Fruit fly (Drosophila melanogaster) Kc167 (cell line): ENCODE data around the gene CG12992.

ENCODE experiments used
- Myc ChIP-seq: fragments of >200 bp; optimal IDR thresholded peaks from 2 replicates; lab custom pipeline; 2017; ENCODE audit warnings: missing external identifiers
- Sin3A ChIP-seq: fragments of >200 bp; optimal IDR thresholded peaks from 2 replicates; lab custom pipeline; 2018; ENCODE audit warnings: missing external identifiers
- h ChIP-seq: fragments of >200 bp; optimal IDR thresholded peaks from 3 replicates; lab custom pipeline; 2018; ENCODE audit warnings: missing external identifiers
- insv ChIP-seq: fragments of >200 bp; optimal IDR thresholded peaks from 3 replicates; lab custom pipeline; 2018; ENCODE audit warnings: missing external identifiers
- psq ChIP-seq: fragments of >200 bp; optimal IDR thresholded peaks from 2 replicates; lab custom pipeline; 2017; ENCODE audit warnings: missing external identifiers
- ttk ChIP-seq: sonication (Bioruptor generic); optimal IDR thresholded peaks from 2 replicates; lab custom pipeline; 2017; ENCODE audit warnings: missing external identifiers

The CG12992 gene

dm6 chrX:17566128-17566527, 22.5 kb upstream of the CG12992 start:
- no peak for TF ChIP-seq ttk (lab: Kevin White, UChicago)
- no peak for TF ChIP-seq psq (lab: Kevin White, UChicago)
- TF ChIP-seq insv (lab: Kevin White, UChicago), result no peak
- TF ChIP-seq Myc (lab: Kevin White, UChicago), result no peak
- no peak for TF ChIP-seq h (lab: Kevin White, UChicago)
- TF ChIP-seq Sin3A (lab: Kevin White, UChicago), result no peak

- TF ChIP-seq Myc (lab: Kevin White, UChicago), result no peak
- no peak for TF ChIP-seq ttk (lab: Kevin White, UChicago)
- no peak for TF ChIP-seq psq (lab: Kevin White, UChicago)
- no peak for TF ChIP-seq Sin3A (lab: Kevin White, UChicago)
- no peak for TF ChIP-seq h (lab: Kevin White, UChicago)
- no peak for TF ChIP-seq insv (lab: Kevin White, UChicago)
These were observed 19.5 kb upstream of the CG12992 start, which contains the start of gene ppk23 for dm6 chrX:17569128-17569527. Gene ppk23, minus strand, starts transcription at chrX:17569228.

dm6 chrX:17570912-17571609, 17.6 kb upstream of the CG12992 start:
- TF ChIP-seq Sin3A (lab: Kevin White, UChicago) (no peak), ttk (lab: Kevin White, UChicago) (no peak), Myc (lab: Kevin White, UChicago) (no peak), psq (lab: Kevin White, UChicago) (no peak), insv (lab: Kevin White, UChicago) (no peak), h (lab: Kevin White, UChicago) (no peak)

- TF ChIP-seq h (lab: Kevin White, UChicago), result no peak
- TF ChIP-seq insv (lab: Kevin White, UChicago), result no peak
- no peak for TF ChIP-seq Sin3A (lab: Kevin White, UChicago)
- no peak for TF ChIP-seq psq (lab: Kevin White, UChicago)
- TF ChIP-seq Myc (lab: Kevin White, UChicago), result no peak
- TF ChIP-seq ttk (lab: Kevin White, UChicago), result no peak
These were observed 12.8 kb upstream of the CG12992 start for dm6 chrX:17575846-17576245.

dm6 chrX:17576606-17577005, 12.1 kb upstream of the CG12992 start:
- TF ChIP-seq h (lab: Kevin White, UChicago) (no peak), Myc (lab: Kevin White, UChicago) (no peak), Sin3A (lab: Kevin White, UChicago) (no peak), psq (lab: Kevin White, UChicago) (no peak), insv (lab: Kevin White, UChicago) (no peak)

- no peak for TF ChIP-seq h (lab: Kevin White, UChicago)
These were observed 11.3 kb upstream of the CG12992 start for dm6 chrX:17577356-17577755.

- TF ChIP-seq ttk (lab: Kevin White, UChicago) (no peak), insv (lab: Kevin White, UChicago) (no peak), Myc (lab: Kevin White, UChicago) (no peak), h (lab: Kevin White, UChicago) (no peak)
These were observed 10.5 kb upstream of the CG12992 start for dm6 chrX:17578124-17578523.

dm6 chrX:17578869-17579781, 9.5 kb upstream of the CG12992 start, which contains the start of gene Ankle2:
Gene Ankle2, minus strand, starts transcription at chrX:17579229.
- TF ChIP-seq Sin3A (lab: Kevin White, UChicago), result peak; percentile 72
- TF ChIP-seq ttk (lab: Kevin White, UChicago), result no peak

dm6 chrX:17579782-17580451, 8.7 kb upstream of the CG12992 start, which contains the start of gene CG12991:
Gene CG12991, plus strand, starts transcription at chrX:17579861.
- TF ChIP-seq Myc (lab: Kevin White, UChicago), result no peak
- no peak for TF ChIP-seq Sin3A (lab: Kevin White, UChicago)
- TF ChIP-seq ttk (lab: Kevin White, UChicago), result no peak
- TF ChIP-seq insv (lab: Kevin White, UChicago), result no peak
- no peak for TF ChIP-seq h (lab: Kevin White, UChicago)
- TF ChIP-seq psq (lab: Kevin White, UChicago), result no peak

- TF ChIP-seq h (lab: Kevin White, UChicago), result no peak
- no peak for TF ChIP-seq Sin3A (lab: Kevin White, UChicago)
- TF ChIP-seq psq (lab: Kevin White, UChicago), result no peak
- no peak for TF ChIP-seq Myc (lab: Kevin White, UChicago)
- no peak for TF ChIP-seq ttk (lab: Kevin White, UChicago)
- no peak for TF ChIP-seq insv (lab: Kevin White, UChicago)
These were observed 7.7 kb upstream of the CG12992 start for dm6 chrX:17580954-17581353.
